Fruit fly (Drosophila melanogaster): ENCODE data around the gene CG3847.

DNA sequence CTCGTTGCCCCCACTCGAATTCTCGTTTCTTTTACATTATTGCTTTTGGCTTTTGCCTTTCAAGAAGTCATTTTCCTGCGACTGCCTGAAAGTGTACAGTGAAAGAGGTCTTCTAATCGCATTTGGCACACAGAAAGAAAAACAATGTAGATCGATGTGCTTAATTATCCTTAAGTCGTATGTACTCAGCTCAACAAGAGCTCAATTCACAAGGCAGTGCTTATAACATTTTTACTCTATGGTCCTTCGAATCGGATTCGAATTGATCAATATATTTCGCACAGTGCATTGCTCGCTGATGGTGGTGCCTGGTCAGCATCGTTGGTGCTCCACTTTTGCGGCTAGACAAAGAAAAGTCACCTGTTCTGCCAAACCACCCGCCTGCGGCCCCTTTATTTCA is 36.5 kb upstream of the CG3847 start:
- TF ChIP-seq cnc (optimal IDR thresholded peaks at IDR 0.05) (no peak), CG7045 (GFP tag; optimal IDR thresholded peaks at IDR 0.05) (no peak), CG14711 (tag; optimal IDR thresholded peaks at IDR 0.05) (no peak), CG12768 (GFP tag; optimal IDR thresholded peaks at IDR 0.05) (no peak), bab1 (GFP tag; optimal IDR thresholded peaks at IDR 0.05) (no peak), CG1620 (GFP tag; optimal IDR thresholded peaks at IDR 0.05) (no peak), Crg-1 (GFP tag; optimal IDR thresholded peaks at IDR 0.05) (no peak), kay (GFP tag; ENCODE audit: borderline replicate concordance) (no peak), pad (GFP tag; optimal IDR thresholded peaks at IDR 0.05) (no peak), Hr96 (GFP tag; optimal IDR thresholded peaks at IDR 0.05) (no peak)
